Fruit fly (Drosophila melanogaster) whole organism, pupa: ENCODE data around the gene Gpdh1.

Source experiments
- CG10348 ChIP-seq: fragments of 200-800 bp; sonication (Bioruptor generic); IDR thresholded peaks from 2 replicates; pipeline ENCODE4 v1.3.6; 2022; ENCODE audit warnings: missing biosample characterization, missing genetic modification characterization
- CG14655 ChIP-seq: fragments of 200-800 bp; sonication (Bioruptor generic); optimal IDR thresholded peaks from 3 replicates; lab custom pipeline; 2017; ENCODE audit warnings: mild to moderate bottlenecking, missing biosample characterization, missing genetic modification reagents, missing genetic modification characterization
- CG34367 ChIP-seq: fragments of 200-800 bp; sonication (Bioruptor generic); optimal IDR thresholded peaks from 2 replicates; lab custom pipeline; 2018; ENCODE audit warnings: missing biosample characterization, mild to moderate bottlenecking, missing genetic modification characterization
- Pif1A ChIP-seq: fragments of 200-800 bp; sonication (Bioruptor generic); optimal IDR thresholded peaks from 3 replicates; lab custom pipeline; 2016; ENCODE audit warnings: missing biosample characterization, missing genetic modification characterization

DNA sequence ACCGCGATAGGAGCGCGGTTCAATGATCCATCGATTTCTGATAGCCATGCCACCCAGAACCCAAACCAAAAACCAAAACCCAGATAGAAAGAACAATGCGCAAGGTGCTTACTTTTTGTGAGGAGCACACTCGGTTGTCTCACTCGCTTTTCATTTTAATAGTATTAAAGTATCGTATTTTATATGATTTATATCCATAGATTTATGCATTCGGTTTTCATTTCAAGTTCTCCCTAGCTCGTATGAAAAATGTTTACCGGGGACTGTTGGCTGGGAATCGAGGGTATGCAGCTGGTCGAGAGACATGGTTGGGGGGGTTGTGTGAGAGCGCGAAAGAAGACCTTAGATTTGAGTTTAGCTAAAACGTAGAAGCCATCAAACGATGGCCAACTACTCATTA, 28.6 kb downstream of the Gpdh1 start:
- TF ChIP-seq CG14655 (GFP tag; lab: Kevin White, UChicago) (no peak), CG34367 (tag; lab: Kevin White, UChicago) (no peak), CG10348 (GFP tag; lab: Robert Waterston, UW) (no peak), Pif1A (GFP tag; lab: Kevin White, UChicago) (no peak)
